Fruit fly (Drosophila melanogaster): Measurements from ENCODE around the gene Eaf6.
A peak's percentile ranks its signal among the peaks of the same experiment; 100 is the strongest.

Eaf6 gene

DNA sequence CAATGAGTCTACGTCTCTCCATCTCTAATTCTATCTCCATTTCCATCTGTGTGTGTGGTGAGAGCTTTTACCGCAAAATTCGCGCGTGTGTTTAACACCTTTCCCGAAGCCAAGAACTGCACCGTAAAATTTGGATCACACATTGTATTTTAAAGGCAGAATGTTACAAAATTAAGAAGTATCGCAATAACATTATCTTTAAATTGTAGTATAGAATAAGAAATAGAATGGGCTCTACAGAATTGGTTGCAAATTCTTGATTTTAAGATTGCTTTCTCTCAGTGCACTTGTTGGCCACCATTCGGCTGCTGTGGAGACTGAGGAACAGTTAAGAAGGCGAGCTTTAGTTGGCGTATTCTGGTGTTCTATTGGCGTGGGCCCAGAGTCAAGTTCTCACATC is 18.4 kb upstream of the Eaf6 start:
- TF ChIP-seq Blimp-1 (GFP tag; optimal IDR thresholded peaks at IDR 0.05) (no peak), CG11294 (GFP tag; IDR thresholded peaks at IDR 0.05) (no peak), CG10631 (GFP tag; optimal IDR thresholded peaks at IDR 0.05) (peak; percentile 26), Ets21C (GFP tag; optimal IDR thresholded peaks at IDR 0.05) (peak; percentile 2), topi (GFP tag; optimal IDR thresholded peaks at IDR 0.05) (peak; percentile 60), salr (GFP tag; optimal IDR thresholded peaks at IDR 0.05) (peak in 1 of 2 experiments; percentile 59), CG8119 (GFP tag; IDR thresholded peaks at IDR 0.05) (peak; percentile 69), Sox14 (GFP tag; optimal IDR thresholded peaks at IDR 0.05) (peak; percentile 65), CG34406 (GFP tag; optimal IDR thresholded peaks at IDR 0.05) (no peak), CG6854 (GFP tag; optimal IDR thresholded peaks at IDR 0.05) (no peak), CG16779 (tag; optimal IDR thresholded peaks at IDR 0.05) (no peak), CG6276 (GFP tag; optimal IDR thresholded peaks at IDR 0.05) (peak; percentile 73), eg (GFP tag; IDR thresholded peaks at IDR 0.05) (peak; percentile 70), Sox15 (GFP tag; optimal IDR thresholded peaks at IDR 0.05) (no peak), CG8319 (GFP tag; optimal IDR thresholded peaks at IDR 0.05) (no peak), achi (GFP tag; optimal IDR thresholded peaks at IDR 0.05) (peak; percentile 63), fd59A (GFP tag; optimal IDR thresholded peaks at IDR 0.05) (no peak), CG6163 (GFP tag; IDR thresholded peaks at IDR 0.05) (peak; percentile 73), CG3032 (tag; optimal IDR thresholded peaks at IDR 0.05) (no peak), CG32006 (GFP tag; optimal IDR thresholded peaks at IDR 0.05) (peak; percentile 83), esn (GFP tag; optimal IDR thresholded peaks at IDR 0.05) (peak; percentile 39), CG4318 (GFP tag; optimal IDR thresholded peaks at IDR 0.05) (peak; percentile 67), CG6792 (GFP tag; optimal IDR thresholded peaks at IDR 0.05) (no peak), cyc (GFP tag; optimal IDR thresholded peaks at IDR 0.05) (peak; percentile 34), spab (GFP tag; optimal IDR thresholded peaks at IDR 0.05) (no peak), CG1621 (tag; optimal IDR thresholded peaks at IDR 0.05) (no peak), ss (GFP tag; optimal IDR thresholded peaks at IDR 0.05) (no peak), OdsH (GFP tag; optimal IDR thresholded peaks at IDR 0.05) (peak; percentile 57), fd85E (GFP tag; optimal IDR thresholded peaks at IDR 0.05) (no peak), dsx (GFP tag; optimal IDR thresholded peaks at IDR 0.05; ENCODE audit: poor library complexity, severe bottlenecking) (no peak), Hr4 (GFP tag; optimal IDR thresholded peaks at IDR 0.05) (no peak), pdm3 (GFP tag; optimal IDR thresholded peaks at IDR 0.05) (peak; percentile 37), CG8632 (GFP tag; optimal IDR thresholded peaks at IDR 0.05) (no peak), Hr39 (GFP tag; optimal IDR thresholded peaks at IDR 0.05) (peak; percentile 55), vri (GFP tag; optimal IDR thresholded peaks at IDR 0.05) (no peak), CG31627 (GFP tag; optimal IDR thresholded peaks at IDR 0.05) (peak; percentile 44), Hr38 (GFP tag; optimal IDR thresholded peaks at IDR 0.05) (no peak), CG11902 (GFP tag; optimal IDR thresholded peaks at IDR 0.05) (no peak), svp (GFP tag) (peak; percentile 82), CG3919 (GFP tag; optimal IDR thresholded peaks at IDR 0.05) (peak; percentile 44), Gug (GFP tag; IDR thresholded peaks at IDR 0.05) (peak; percentile 47), Lpt (GFP tag; optimal IDR thresholded peaks at IDR 0.05) (peak; percentile 63), lz (GFP tag; optimal IDR thresholded peaks at IDR 0.05) (peak; percentile 15), Eip78C (GFP tag) (peak; percentile 24), Eip75B (GFP tag; optimal IDR thresholded peaks at IDR 0.05) (peak; percentile 2), CG15336 (GFP tag; IDR thresholded peaks at IDR 0.05) (peak; percentile 83), CG11762 (GFP tag; optimal IDR thresholded peaks at IDR 0.05; ENCODE audit: insufficient read depth) (no peak), dac (GFP tag; optimal IDR thresholded peaks at IDR 0.05) (peak; percentile 47), CG10669 (GFP tag; optimal IDR thresholded peaks at IDR 0.05) (no peak), acj6 (GFP tag; optimal IDR thresholded peaks at IDR 0.05) (peak; percentile 25), CG7368 (GFP tag; optimal IDR thresholded peaks at IDR 0.05) (no peak), Smox (GFP tag; optimal IDR thresholded peaks at IDR 0.05) (peak; percentile 34), Eip93F (GFP tag; optimal IDR thresholded peaks at IDR 0.05) (no peak)

Data from whole organism, prepupa.